Fruit fly (Drosophila melanogaster) whole organism: ENCODE results near the gene CG32462.

ENCODE experiments used
- CG8478 ChIP-seq: fragments of >200 bp; optimal IDR thresholded peaks from 2 replicates; lab custom pipeline; 2018; ENCODE audit warnings: inconsistent platforms
- Dll ChIP-seq: fragments of >200 bp; optimal IDR thresholded peaks from 2 replicates; lab custom pipeline; 2017
- EcR ChIP-seq, 2 experiments: fragments of >200 bp; optimal IDR thresholded peaks; 2 replicates each; lab custom pipeline; 2017; ENCODE audit warnings: missing biosample characterization in 2 of 2, missing genetic modification characterization in 2 of 2, missing genetic modification reagents in 2 of 2
- psq ChIP-seq: fragments of >200 bp; optimal IDR thresholded peaks from 2 replicates; lab custom pipeline; 2017
- usp ChIP-seq: fragments of >200 bp; optimal IDR thresholded peaks from 2 replicates; lab custom pipeline; 2017; ENCODE audit warnings: missing biosample characterization, missing genetic modification characterization, mixed read lengths

- TF ChIP-seq Dll (lab: Kevin White, UChicago): peak; percentile 91
- no peak for TF ChIP-seq psq (lab: Kevin White, UChicago)
- TF ChIP-seq EcR (GFP tag; optimal IDR thresholded peaks at IDR 0.05; lab: Kevin White, UChicago): peak in 1 of 2 experiments; percentile 41
- no peak for TF ChIP-seq usp (GFP tag; lab: Kevin White, UChicago)
- no peak for TF ChIP-seq CG8478
Measured at dm6 chr3L:22851172-22852128, 1.9 kb downstream of the CG32462 start.
